Worm (Caenorhabditis elegans) whole organism, L2 larva: ENCODE data around the gene nhr-163.

Experiments
- C34F6.9 ChIP-seq: fragments of 150-350 bp; optimal IDR thresholded peaks from 2 replicates; lab custom pipeline; 2014; ENCODE audit warnings: missing biosample characterization, missing genetic modification characterization
- F13H6.1 ChIP-seq: sonication (generic microtip); optimal IDR thresholded peaks from 2 replicates; lab custom pipeline; 2016; ENCODE audit warnings: missing genetic modification characterization, missing compliant biosample characterization
- Y55F3AM.14 ChIP-seq: fragments of 200-800 bp; sonication (Bioruptor generic); optimal IDR thresholded peaks from 2 replicates; lab custom pipeline; 2018; ENCODE audit warnings: mild to moderate bottlenecking, missing genetic modification characterization, missing compliant biosample characterization
- aly-2 ChIP-seq: fragments of 150-350 bp; optimal IDR thresholded peaks from 2 replicates; lab custom pipeline; 2014; ENCODE audit warnings: missing biosample characterization, missing genetic modification characterization
- ceh-82 ChIP-seq: fragments of 150-350 bp; optimal IDR thresholded peaks from 2 replicates; lab custom pipeline; 2014; ENCODE audit warnings: missing biosample characterization, missing genetic modification characterization
- crh-2 ChIP-seq: sonication (generic microtip); optimal IDR thresholded peaks from 2 replicates; lab custom pipeline; 2017; ENCODE audit warnings: missing biosample characterization, missing genetic modification characterization
- egl-27 ChIP-seq: sonication (generic microtip); optimal IDR thresholded peaks from 3 replicates; lab custom pipeline; 2017; ENCODE audit warnings: missing biosample characterization, missing genetic modification reagents, missing genetic modification characterization
- fos-1 ChIP-seq: fragments of 150-350 bp; optimal IDR thresholded peaks from 2 replicates; lab custom pipeline; 2014; ENCODE audit warnings: missing biosample characterization, missing genetic modification characterization
- gmeb-1 ChIP-seq: fragments of 150-350 bp; optimal IDR thresholded peaks from 2 replicates; lab custom pipeline; 2014; ENCODE audit warnings: missing biosample characterization, missing genetic modification characterization
- lin-11 ChIP-seq: fragments of 150-350 bp; sonication (generic microtip); optimal IDR thresholded peaks from 2 replicates; lab custom pipeline; 2014; ENCODE audit warnings: missing biosample characterization, missing genetic modification characterization, inconsistent platforms, mixed read lengths
- lin-39 ChIP-seq: fragments of 150-350 bp; optimal IDR thresholded peaks from 2 replicates; lab custom pipeline; 2014; ENCODE audit warnings: missing biosample characterization, missing genetic modification reagents, missing genetic modification characterization
- lsy-2 ChIP-seq, 2 experiments: fragments of 150-350 bp in 1 of 2; sonication (generic microtip) in 1 of 2; optimal IDR thresholded peaks; 2 replicates each; lab custom pipeline; 2014 to 2017; ENCODE audit warnings: missing biosample characterization in 2 of 2, missing genetic modification characterization in 2 of 2
- mab-5 ChIP-seq: fragments of 150-350 bp; optimal IDR thresholded peaks from 2 replicates; lab custom pipeline; 2014; ENCODE audit warnings: missing biosample characterization, missing genetic modification characterization
- mbf-1 ChIP-seq: sonication (generic microtip); optimal IDR thresholded peaks from 2 replicates; lab custom pipeline; 2017; ENCODE audit warnings: missing biosample characterization, missing genetic modification characterization
- mdl-1 ChIP-seq, 2 experiments: fragments of 150-350 bp in 1 of 2; sonication (generic microtip) in 1 of 2; optimal IDR thresholded peaks; 2 replicates each; lab custom pipeline; 2017; ENCODE audit warnings: missing biosample characterization in 2 of 2, missing genetic modification characterization in 2 of 2
- nhr-12 ChIP-seq: fragments of 150-350 bp; optimal IDR thresholded peaks from 2 replicates; lab custom pipeline; 2014; ENCODE audit warnings: missing biosample characterization, missing genetic modification characterization
- nhr-129 ChIP-seq: fragments of 150-350 bp; optimal IDR thresholded peaks from 2 replicates; lab custom pipeline; 2014; ENCODE audit warnings: missing biosample characterization, missing genetic modification characterization
- nhr-21 ChIP-seq: fragments of 150-350 bp; optimal IDR thresholded peaks from 2 replicates; lab custom pipeline; 2014; ENCODE audit warnings: missing biosample characterization, missing genetic modification characterization
- nhr-25 ChIP-seq: fragments of 150-350 bp; sonication (generic microtip); optimal IDR thresholded peaks from 3 replicates; lab custom pipeline; 2014; ENCODE audit warnings: missing biosample characterization, missing genetic modification characterization
- nhr-77 ChIP-seq: fragments of 150-350 bp; optimal IDR thresholded peaks from 2 replicates; lab custom pipeline; 2014; ENCODE audit warnings: missing biosample characterization, missing genetic modification characterization
- sem-4 ChIP-seq: fragments of 150-350 bp; optimal IDR thresholded peaks from 2 replicates; lab custom pipeline; 2014; ENCODE audit warnings: missing biosample characterization, missing genetic modification reagents, missing genetic modification characterization
- skn-1 ChIP-seq: sonication (generic microtip); optimal IDR thresholded peaks from 2 replicates; lab custom pipeline; 2017; ENCODE audit warnings: missing biosample characterization, missing genetic modification characterization
- sma-3 ChIP-seq: sonication (generic microtip); optimal IDR thresholded peaks from 2 replicates; lab custom pipeline; 2016; ENCODE audit warnings: missing genetic modification reagents, missing genetic modification characterization, missing compliant biosample characterization
- sma-9 ChIP-seq, 2 experiments: fragments of 150-350 bp in 1 of 2; sonication (generic microtip) in 1 of 2; optimal IDR thresholded peaks; 2 replicates each; lab custom pipeline; 2014 to 2016; ENCODE audit warnings: missing genetic modification characterization in 2 of 2, mild to moderate bottlenecking in 1 of 2, missing biosample characterization in 1 of 2, missing compliant biosample characterization in 1 of 2, missing genetic modification reagents in 1 of 2, moderate library complexity in 1 of 2
- snpc-4 ChIP-seq: fragments of 150-350 bp; optimal IDR thresholded peaks from 2 replicates; lab custom pipeline; 2014; ENCODE audit warnings: missing biosample characterization, missing genetic modification characterization
- unc-39 ChIP-seq: fragments of 150-350 bp; optimal IDR thresholded peaks from 2 replicates; lab custom pipeline; 2014; ENCODE audit warnings: missing biosample characterization, missing genetic modification characterization
- unc-62 ChIP-seq: fragments of 150-350 bp; optimal IDR thresholded peaks from 2 replicates; lab custom pipeline; 2014; ENCODE audit warnings: missing biosample characterization, missing genetic modification reagents, missing genetic modification characterization
- ztf-4 ChIP-seq: fragments of 150-350 bp; optimal IDR thresholded peaks from 2 replicates; lab custom pipeline; 2014; ENCODE audit warnings: missing biosample characterization, missing genetic modification characterization

Gene nhr-163

ce11 chrV:6989626-6990138 is 3.8 kb upstream of the nhr-163 start, which contains the start of gene nhr-140:
nhr-140 (minus strand) TSS chrV:6989676.
- no peak for TF ChIP-seq mbf-1 (tag; lab: Kevin White, UChicago)

- TF ChIP-seq crh-2 (tag; lab: Kevin White, UChicago) (no peak), nhr-21 (tag; lab: Kevin White, UChicago) (no peak), ceh-82 (tag; lab: Kevin White, UChicago) (no peak), nhr-25 (no peak), F13H6.1 (tag; lab: Kevin White, UChicago) (no peak), C34F6.9 (tag; lab: Kevin White, UChicago) (no peak)
Observed at ce11 chrV:6987673-6988072, 1.8 kb upstream of the nhr-163 start, which contains the start of gene nhr-139. nhr-139 (minus strand) TSS chrV:6987773.

ce11 chrV:6982813-6983212 is 3.0 kb downstream of the nhr-163 start, which contains the start of gene nhr-161:
nhr-161 (minus strand) TSS chrV:6982913.
- TF ChIP-seq aly-2, result no peak
- no peak for TF ChIP-seq nhr-129 (tag; lab: Kevin White, UChicago)
- no peak for TF ChIP-seq fos-1 (tag; lab: Kevin White, UChicago)
- TF ChIP-seq snpc-4, result no peak
- no peak for TF ChIP-seq ceh-82 (tag; lab: Kevin White, UChicago)
- no peak for TF ChIP-seq nhr-21 (tag; lab: Kevin White, UChicago)
- TF ChIP-seq F13H6.1 (tag; lab: Kevin White, UChicago), result no peak
- TF ChIP-seq C34F6.9 (tag; lab: Kevin White, UChicago), result no peak
- TF ChIP-seq mbf-1 (tag; lab: Kevin White, UChicago), result no peak
- no peak for TF ChIP-seq Y55F3AM.14 (GFP tag; lab: Kevin White, UChicago)
- TF ChIP-seq, all 48 proteins: peak for 0

ce11 chrV:6979019-6979418 is 6.8 kb downstream of the nhr-163 start, which contains the start of gene sre-12:
sre-12 (minus strand) TSS chrV:6979119.
- no peak for TF ChIP-seq lin-11 (tag; lab: Kevin White, UChicago)
- TF ChIP-seq egl-27 (tag; lab: Kevin White, UChicago), result no peak
- TF ChIP-seq mdl-1 (tag; optimal IDR thresholded peaks at IDR 0.05; lab: Kevin White, UChicago), result no peak

- TF ChIP-seq mbf-1 (tag; lab: Kevin White, UChicago) (no peak), crh-2 (tag; lab: Kevin White, UChicago) (no peak), sem-4 (tag; lab: Kevin White, UChicago) (no peak), nhr-77 (tag; lab: Kevin White, UChicago) (no peak)
- TF ChIP-seq, all 48 proteins: peak for 0
Observed at ce11 chrV:6976047-6976446, 9.8 kb downstream of the nhr-163 start, which contains the start of gene srx-16. srx-16 (plus strand) TSS chrV:6976347.

ce11 chrV:6971567-6971966 is 14.3 kb downstream of the nhr-163 start, which contains the start of gene srx-59:
srx-59 (plus strand) TSS chrV:6971867.
- TF ChIP-seq C34F6.9 (tag; lab: Kevin White, UChicago), result no peak
- no peak for TF ChIP-seq lsy-2 (tag; optimal IDR thresholded peaks at IDR 0.05; lab: Kevin White, UChicago)
- TF ChIP-seq ztf-4 (tag; lab: Kevin White, UChicago), result no peak
- no peak for TF ChIP-seq aly-2
- no peak for TF ChIP-seq snpc-4
- no peak for TF ChIP-seq nhr-12 (tag; lab: Kevin White, UChicago)
- no peak for TF ChIP-seq lin-39
- no peak for TF ChIP-seq unc-62 (GFP tag; lab: Kevin White, UChicago)
- TF ChIP-seq mab-5 (tag; lab: Kevin White, UChicago), result no peak
- TF ChIP-seq nhr-77 (tag; lab: Kevin White, UChicago), result no peak
- no peak for TF ChIP-seq nhr-21 (tag; lab: Kevin White, UChicago)
- TF ChIP-seq skn-1 (tag; lab: Kevin White, UChicago), result no peak
- no peak for TF ChIP-seq sma-3 (GFP tag; lab: Kevin White, UChicago)
- no peak for TF ChIP-seq gmeb-1
- no peak for TF ChIP-seq unc-39
- TF ChIP-seq sma-9 (GFP tag; optimal IDR thresholded peaks at IDR 0.05; lab: Kevin White, UChicago), result no peak
- no peak for TF ChIP-seq sma-9 (tag; optimal IDR thresholded peaks at IDR 0.05; lab: Kevin White, UChicago)
